Worm (Caenorhabditis elegans) whole organism, L2 larva: ENCODE results near the gene C07B5.4.

Experiments
- nhr-23 ChIP-seq: fragments of 150-350 bp; optimal IDR thresholded peaks from 2 replicates; lab custom pipeline; 2014; ENCODE audit warnings: missing biosample characterization, missing genetic modification reagents, missing genetic modification characterization
- ztf-1 ChIP-seq: fragments of 200-800 bp; sonication (Bioruptor generic); conservative IDR thresholded peaks from 2 replicates; pipeline ENCODE4 v1.3.6; 2022; ENCODE audit warnings: missing genetic modification characterization, missing compliant biosample characterization

ce11 chrX:9560931-9561330 lies 31.5 kb downstream of the C07B5.4 start:
- TF ChIP-seq nhr-23, result no peak
- no peak for TF ChIP-seq ztf-1 (GFP tag; lab: Robert Waterston, UW)
